Fruit fly (Drosophila melanogaster) whole organism, prepupa: ENCODE data around the gene CG15461.

ENCODE experiments used
- Blimp-1 ChIP-seq: fragments of 200-800 bp; sonication (Bioruptor generic); optimal IDR thresholded peaks from 3 replicates; lab custom pipeline; 2017; ENCODE audit warnings: missing biosample characterization, missing genetic modification characterization, mild to moderate bottlenecking, moderate library complexity, missing genetic modification reagents
- CG10631 ChIP-seq: fragments of 200-800 bp; sonication (Bioruptor generic); optimal IDR thresholded peaks from 2 replicates; lab custom pipeline; 2016; ENCODE audit warnings: missing biosample characterization, missing genetic modification characterization
- CG10669 ChIP-seq: fragments of 200-800 bp; sonication (Bioruptor generic); optimal IDR thresholded peaks from 3 replicates; lab custom pipeline; 2018; ENCODE audit warnings: missing biosample characterization, mild to moderate bottlenecking, missing genetic modification characterization, moderate library complexity
- CG11294 ChIP-seq: fragments of 200-800 bp; sonication (Bioruptor generic); IDR thresholded peaks from 2 replicates; pipeline ENCODE4 v1.3.6; 2022; ENCODE audit warnings: missing biosample characterization, missing genetic modification characterization
- CG11762 ChIP-seq: fragments of 200-800 bp; sonication (Bioruptor generic); optimal IDR thresholded peaks from 3 replicates; lab custom pipeline; 2016; ENCODE audit warnings: missing biosample characterization, missing genetic modification characterization; ENCODE audit not compliant: insufficient read depth
- CG11902 ChIP-seq: fragments of 200-800 bp; sonication (Bioruptor generic); optimal IDR thresholded peaks from 3 replicates; lab custom pipeline; 2016; ENCODE audit warnings: missing biosample characterization, missing genetic modification characterization
- CG15336 ChIP-seq: fragments of 200-800 bp; sonication (Bioruptor generic); IDR thresholded peaks from 2 replicates; pipeline ENCODE4 v1.3.6; 2022; ENCODE audit warnings: missing biosample characterization, missing genetic modification characterization
- CG31627 ChIP-seq: fragments of 200-800 bp; sonication (Bioruptor generic); optimal IDR thresholded peaks from 3 replicates; lab custom pipeline; 2016; ENCODE audit warnings: missing biosample characterization, missing genetic modification characterization
- CG32006 ChIP-seq: fragments of 200-800 bp; sonication (Bioruptor generic); optimal IDR thresholded peaks from 3 replicates; lab custom pipeline; 2017; ENCODE audit warnings: missing biosample characterization, mild to moderate bottlenecking, missing genetic modification characterization
- CG34406 ChIP-seq: fragments of 200-800 bp; sonication (Bioruptor generic); optimal IDR thresholded peaks from 3 replicates; lab custom pipeline; 2016; ENCODE audit warnings: missing biosample characterization, missing genetic modification characterization
- CG4318 ChIP-seq: fragments of 200-800 bp; sonication (Bioruptor generic); optimal IDR thresholded peaks from 3 replicates; lab custom pipeline; 2017; ENCODE audit warnings: missing biosample characterization, mild to moderate bottlenecking, missing genetic modification characterization
- CG6163 ChIP-seq: fragments of 200-800 bp; sonication (Bioruptor generic); IDR thresholded peaks from 3 replicates; pipeline ENCODE4 v1.3.6; 2022; ENCODE audit warnings: missing biosample characterization, missing genetic modification characterization
- CG6808 ChIP-seq: fragments of 200-800 bp; sonication (Bioruptor generic); optimal IDR thresholded peaks from 3 replicates; lab custom pipeline; 2017; ENCODE audit warnings: missing biosample characterization, missing genetic modification characterization, mild to moderate bottlenecking, moderate library complexity, missing genetic modification reagents
- CG8119 ChIP-seq: fragments of 200-800 bp; sonication (Bioruptor generic); IDR thresholded peaks from 3 replicates; pipeline ENCODE4 v1.3.6; 2022; ENCODE audit warnings: missing biosample characterization, missing genetic modification characterization
- CG8632 ChIP-seq: fragments of 200-800 bp; sonication (Bioruptor generic); optimal IDR thresholded peaks from 3 replicates; lab custom pipeline; 2016; ENCODE audit warnings: missing biosample characterization, missing genetic modification characterization
- CG9139 ChIP-seq: fragments of 200-800 bp; sonication (Bioruptor generic); optimal IDR thresholded peaks from 3 replicates; lab custom pipeline; 2017; ENCODE audit warnings: missing biosample characterization, mild to moderate bottlenecking, missing genetic modification characterization
- Eip78C ChIP-seq: fragments of 200-800 bp; sonication (Bioruptor generic); peaks from one replicate; lab custom pipeline; 2016; ENCODE audit warnings: missing biosample characterization, missing genetic modification characterization
- Ets96B ChIP-seq: fragments of 200-800 bp; optimal IDR thresholded peaks from 2 replicates; lab custom pipeline; 2019; ENCODE audit warnings: missing biosample characterization, mild to moderate bottlenecking, missing genetic modification characterization, moderate library complexity
- Gug ChIP-seq: fragments of 200-800 bp; sonication (Bioruptor generic); IDR thresholded peaks from 2 replicates; pipeline ENCODE4 v1.3.6; 2022; ENCODE audit warnings: missing biosample characterization, missing genetic modification characterization
- Hr4 ChIP-seq: fragments of 200-800 bp; sonication (Bioruptor generic); optimal IDR thresholded peaks from 3 replicates; lab custom pipeline; 2016; ENCODE audit warnings: missing biosample characterization, missing genetic modification characterization
- Lpt ChIP-seq: fragments of 200-800 bp; sonication (Bioruptor generic); optimal IDR thresholded peaks from 3 replicates; lab custom pipeline; 2016; ENCODE audit warnings: missing biosample characterization, missing genetic modification characterization
- Met ChIP-seq: fragments of 200-800 bp; sonication (Bioruptor generic); optimal IDR thresholded peaks from 3 replicates; lab custom pipeline; 2016; ENCODE audit warnings: missing biosample characterization, missing genetic modification characterization
- Smox ChIP-seq: fragments of 200-800 bp; sonication (Bioruptor generic); optimal IDR thresholded peaks from 3 replicates; lab custom pipeline; 2016; ENCODE audit warnings: missing biosample characterization, missing genetic modification characterization
- Sox102F ChIP-seq: fragments of 200-800 bp; sonication (Bioruptor generic); optimal IDR thresholded peaks from 2 replicates; lab custom pipeline; 2016; ENCODE audit warnings: missing biosample characterization, mild to moderate bottlenecking, missing genetic modification characterization
- Sox14 ChIP-seq: fragments of 200-800 bp; sonication (Bioruptor generic); optimal IDR thresholded peaks from 3 replicates; lab custom pipeline; 2016; ENCODE audit warnings: missing biosample characterization, missing genetic modification characterization
- Sox15 ChIP-seq: fragments of 200-800 bp; sonication (Bioruptor generic); optimal IDR thresholded peaks from 3 replicates; lab custom pipeline; 2016; ENCODE audit warnings: missing biosample characterization, missing genetic modification characterization
- achi ChIP-seq: fragments of 200-800 bp; sonication (Bioruptor generic); optimal IDR thresholded peaks from 3 replicates; lab custom pipeline; 2016; ENCODE audit warnings: missing biosample characterization, missing genetic modification characterization
- acj6 ChIP-seq: fragments of 200-800 bp; sonication (Bioruptor generic); optimal IDR thresholded peaks from 3 replicates; lab custom pipeline; 2016; ENCODE audit warnings: missing biosample characterization, missing genetic modification characterization
- dac ChIP-seq: fragments of 200-800 bp; sonication (Bioruptor generic); optimal IDR thresholded peaks from 2 replicates; lab custom pipeline; 2017; ENCODE audit warnings: missing biosample characterization, mild to moderate bottlenecking, missing genetic modification characterization
- dsx ChIP-seq: fragments of 200-800 bp; optimal IDR thresholded peaks from 3 replicates; lab custom pipeline; 2019; ENCODE audit warnings: missing biosample characterization, mild to moderate bottlenecking, missing genetic modification characterization, moderate library complexity; ENCODE audit not compliant: poor library complexity, severe bottlenecking
- eg ChIP-seq: fragments of 200-800 bp; sonication (Bioruptor generic); IDR thresholded peaks from 3 replicates; pipeline ENCODE4 v1.3.6; 2022; ENCODE audit warnings: missing biosample characterization, missing genetic modification characterization
- esn ChIP-seq: fragments of 200-800 bp; sonication (Bioruptor generic); optimal IDR thresholded peaks from 2 replicates; lab custom pipeline; 2016; ENCODE audit warnings: missing biosample characterization, mild to moderate bottlenecking, missing genetic modification characterization, moderate library complexity
- fd59A ChIP-seq: fragments of 200-800 bp; sonication (Bioruptor generic); optimal IDR thresholded peaks from 2 replicates; lab custom pipeline; 2017; ENCODE audit warnings: missing biosample characterization, mild to moderate bottlenecking, missing genetic modification characterization, missing genetic modification reagents
- fd85E ChIP-seq: fragments of 200-800 bp; sonication (Bioruptor generic); optimal IDR thresholded peaks from 3 replicates; lab custom pipeline; 2016; ENCODE audit warnings: missing biosample characterization, missing genetic modification characterization
- fkh ChIP-seq: fragments of 200-800 bp; sonication (Bioruptor generic); optimal IDR thresholded peaks from 3 replicates; lab custom pipeline; 2017; ENCODE audit warnings: missing biosample characterization, mild to moderate bottlenecking, missing genetic modification characterization, moderate library complexity
- lz ChIP-seq: fragments of 200-800 bp; sonication (Bioruptor generic); optimal IDR thresholded peaks from 3 replicates; lab custom pipeline; 2016; ENCODE audit warnings: missing biosample characterization, missing genetic modification characterization
- net ChIP-seq: fragments of 200-800 bp; sonication (Bioruptor generic); optimal IDR thresholded peaks from 3 replicates; lab custom pipeline; 2016; ENCODE audit warnings: missing biosample characterization, missing genetic modification characterization
- spab ChIP-seq: fragments of 200-800 bp; sonication (Bioruptor generic); optimal IDR thresholded peaks from 2 replicates; lab custom pipeline; 2017; ENCODE audit warnings: missing biosample characterization, mild to moderate bottlenecking, missing genetic modification characterization, missing genetic modification reagents
- ss ChIP-seq, 2 experiments: fragments of 200-800 bp; sonication (Bioruptor generic); optimal IDR thresholded peaks; 2 replicates in 1 of 2; 3 replicates in 1 of 2; lab custom pipeline; 2017 to 2018; ENCODE audit warnings: mild to moderate bottlenecking in 2 of 2, missing biosample characterization in 2 of 2, missing genetic modification characterization in 2 of 2, moderate library complexity in 1 of 2
- svp ChIP-seq: fragments of 200-800 bp; sonication (Bioruptor generic); peaks from one replicate; lab custom pipeline; 2016; ENCODE audit warnings: missing biosample characterization, missing genetic modification characterization
- topi ChIP-seq: fragments of 200-800 bp; sonication (Bioruptor generic); optimal IDR thresholded peaks from 3 replicates; lab custom pipeline; 2016; ENCODE audit warnings: missing biosample characterization, missing genetic modification characterization
- vri ChIP-seq: fragments of 200-800 bp; sonication (Bioruptor generic); optimal IDR thresholded peaks from 3 replicates; lab custom pipeline; 2016; ENCODE audit warnings: missing biosample characterization, mild to moderate bottlenecking, missing genetic modification characterization

Gene CG15461

DNA sequence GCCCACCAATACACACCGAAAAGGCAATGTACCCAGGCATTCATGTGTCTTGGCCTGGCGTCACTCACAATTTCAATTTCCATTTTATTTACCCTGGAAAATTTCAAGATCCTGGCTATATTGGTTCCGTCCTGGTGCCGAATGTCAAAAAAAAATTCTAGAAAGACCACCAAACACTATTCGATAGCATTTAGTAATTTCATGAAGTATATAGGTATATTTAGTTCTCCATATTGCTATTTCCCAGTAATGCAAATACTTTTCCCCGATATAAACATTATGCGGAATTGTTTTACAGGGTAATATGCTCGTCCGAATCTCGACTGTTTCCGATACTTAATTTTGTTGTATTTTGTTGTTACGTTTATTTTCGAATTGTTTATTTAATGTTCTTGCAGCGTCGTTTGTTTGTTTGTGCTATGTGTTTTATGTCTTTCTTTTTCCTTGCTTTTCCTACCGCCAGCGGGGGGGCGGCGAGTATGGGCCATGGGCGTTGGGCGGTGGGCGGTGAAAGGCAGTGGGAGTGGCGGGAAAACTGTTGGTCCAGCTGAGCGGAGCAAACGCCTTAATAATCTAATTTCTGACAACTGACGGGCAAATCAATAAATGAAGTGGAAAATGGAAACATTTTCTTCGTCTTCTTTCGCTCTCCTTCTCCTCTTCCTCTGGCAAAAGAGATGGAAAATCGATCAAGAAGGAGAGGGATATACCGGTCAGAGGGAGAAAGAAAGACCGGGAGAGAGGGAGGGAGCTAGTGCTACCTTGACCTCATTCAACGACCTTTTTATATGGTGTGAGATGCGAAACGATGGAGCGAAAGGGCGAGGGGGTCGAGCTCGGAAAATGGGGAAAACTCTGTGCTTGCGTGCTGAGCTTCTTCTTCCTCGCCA is 10.0 kb downstream of the CG15461 start (continued):
- TF ChIP-seq CG4318 (GFP tag; lab: Kevin White, UChicago), result peak; percentile 5
- peak; percentile 67 for TF ChIP-seq CG32006 (GFP tag; lab: Kevin White, UChicago)
- peak; percentile 57 for TF ChIP-seq Smox
- peak; percentile 68 for TF ChIP-seq CG31627
- peak; percentile 14 for TF ChIP-seq dsx (GFP tag; lab: Kevin White, UChicago)
- TF ChIP-seq fd59A (GFP tag; lab: Kevin White, UChicago), result no peak
- TF ChIP-seq CG34406, result peak; percentile 57
- peak; percentile 72 for TF ChIP-seq Met
- TF ChIP-seq Sox102F (GFP tag; lab: Kevin White, UChicago), result peak; percentile 65
- TF ChIP-seq lz, result peak; percentile 64
- peak; percentile 81 for TF ChIP-seq svp (GFP tag; lab: Kevin White, UChicago)
- TF ChIP-seq CG8119 (GFP tag; lab: Robert Waterston, UW), result peak; percentile 59
- TF ChIP-seq Eip78C (GFP tag; lab: Kevin White, UChicago), result peak; percentile 85
- TF ChIP-seq esn, result peak; percentile 67
- TF ChIP-seq Sox14 (GFP tag; lab: Kevin White, UChicago), result peak; percentile 46

DNA sequence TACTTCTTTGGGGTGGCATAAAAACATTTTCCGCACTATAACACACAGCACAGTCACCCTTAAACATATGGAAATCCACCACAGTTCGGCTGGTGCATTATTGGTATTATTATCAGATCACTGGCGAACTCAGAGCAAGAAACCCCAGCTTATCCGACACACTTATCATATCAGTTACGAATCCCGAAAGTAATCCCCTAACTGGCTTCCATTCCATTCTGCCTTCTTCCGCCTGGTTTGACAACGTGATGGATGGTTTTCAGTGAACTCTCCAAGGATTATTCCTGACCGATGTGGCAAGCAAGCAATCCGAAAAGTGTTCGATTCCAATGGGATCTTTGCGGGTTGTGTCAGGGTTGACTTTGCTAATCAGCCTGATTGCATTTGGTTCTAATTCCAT is 13.0 kb downstream of the CG15461 start:
- TF ChIP-seq Sox14 (GFP tag; lab: Kevin White, UChicago) (no peak), achi (GFP tag; lab: Kevin White, UChicago) (no peak), svp (GFP tag; lab: Kevin White, UChicago) (no peak), Hr4 (GFP tag; lab: Kevin White, UChicago) (no peak), CG15336 (GFP tag; lab: Robert Waterston, UW) (no peak), vri (GFP tag; lab: Kevin White, UChicago) (no peak), CG32006 (GFP tag; lab: Kevin White, UChicago) (no peak), CG6808 (GFP tag; lab: Kevin White, UChicago) (no peak), CG4318 (GFP tag; lab: Kevin White, UChicago) (no peak), CG11294 (GFP tag; lab: Robert Waterston, UW) (no peak), CG9139 (no peak), acj6 (GFP tag; lab: Kevin White, UChicago) (no peak), Ets96B (tag; lab: Kevin White, UChicago) (no peak), CG10631 (no peak), dac (no peak)

DNA sequence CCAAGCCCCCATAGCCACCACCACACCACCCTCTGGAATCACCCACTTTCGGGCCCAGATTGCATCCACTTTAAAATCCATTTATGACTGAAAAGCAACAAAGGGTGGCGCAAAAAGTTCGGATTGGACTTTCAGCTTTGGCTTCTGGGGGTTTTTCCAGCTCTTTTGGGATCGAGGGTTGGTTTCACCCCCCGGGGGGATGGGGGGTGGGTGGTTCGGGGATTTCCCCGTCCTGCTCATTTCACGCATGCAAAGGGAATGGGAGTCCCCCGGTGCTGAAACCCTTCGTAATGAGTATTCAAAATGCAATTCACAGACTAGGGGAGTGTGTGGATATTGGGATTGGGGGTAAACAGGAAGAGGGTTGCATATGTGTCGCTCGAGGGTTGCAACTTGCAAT is 13.8 kb downstream of the CG15461 start:
- TF ChIP-seq Blimp-1 (GFP tag; lab: Kevin White, UChicago) (no peak), fd59A (GFP tag; lab: Kevin White, UChicago) (no peak), CG6808 (GFP tag; lab: Kevin White, UChicago) (no peak), net (GFP tag; lab: Kevin White, UChicago) (no peak), fd85E (GFP tag; lab: Kevin White, UChicago) (no peak), fkh (GFP tag; lab: Kevin White, UChicago) (no peak), CG11762 (GFP tag; lab: Kevin White, UChicago) (no peak), esn (no peak), Sox15 (GFP tag; lab: Kevin White, UChicago) (no peak), dac (no peak), Sox102F (GFP tag; lab: Kevin White, UChicago) (no peak), vri (GFP tag; lab: Kevin White, UChicago) (no peak), topi (GFP tag; lab: Kevin White, UChicago) (no peak)

DNA sequence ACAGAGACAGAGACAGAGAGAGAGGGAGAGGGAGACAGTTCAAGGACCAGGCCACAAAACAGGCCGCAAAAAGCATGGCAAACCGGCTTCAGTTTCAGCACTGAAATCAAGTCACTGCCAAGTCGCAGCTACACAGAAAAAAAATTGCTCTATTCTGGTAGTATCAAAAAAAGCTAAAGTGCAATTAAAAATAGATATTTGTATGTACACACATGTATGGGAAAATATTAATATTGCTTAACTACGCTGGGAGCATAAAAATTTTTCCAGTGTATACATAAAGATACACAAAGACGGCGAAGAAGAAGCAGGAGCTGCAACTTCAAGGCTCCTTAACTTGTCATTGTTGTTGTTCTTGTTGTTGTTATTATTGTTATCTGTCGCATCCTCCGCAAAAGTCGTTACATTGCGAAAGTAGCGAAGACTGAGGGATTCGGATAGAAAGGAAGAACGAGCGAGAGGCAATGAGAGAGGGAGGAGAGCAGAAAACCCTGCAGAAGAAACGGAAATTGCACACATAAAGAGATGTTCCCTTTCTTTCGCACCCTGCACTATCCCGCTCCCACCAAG is 15.1 kb downstream of the CG15461 start:
- TF ChIP-seq CG10669 (GFP tag; lab: Kevin White, UChicago) (peak; percentile 86), net (GFP tag; lab: Kevin White, UChicago) (peak; percentile 91), eg (GFP tag; lab: Robert Waterston, UW) (peak; percentile 93), CG8632 (peak; percentile 95), svp (GFP tag; lab: Kevin White, UChicago) (peak; percentile 98), CG32006 (GFP tag; lab: Kevin White, UChicago) (peak; percentile 94), spab (GFP tag; lab: Kevin White, UChicago) (peak; percentile 69), dsx (GFP tag; lab: Kevin White, UChicago) (peak; percentile 95), CG11902 (GFP tag; lab: Kevin White, UChicago) (peak; percentile 60), ss (GFP tag; optimal IDR thresholded peaks at IDR 0.05; lab: Kevin White, UChicago) (peak; percentile 92 to 96), fkh (GFP tag; lab: Kevin White, UChicago) (no peak), Gug (peak; percentile 92), CG6163 (GFP tag; lab: Robert Waterston, UW) (peak; percentile 95), Lpt (GFP tag; lab: Kevin White, UChicago) (peak; percentile 93), Sox102F (GFP tag; lab: Kevin White, UChicago) (peak; percentile 96), Smox (peak; percentile 96), Eip78C (GFP tag; lab: Kevin White, UChicago) (peak; percentile 99), topi (GFP tag; lab: Kevin White, UChicago) (peak; percentile 93)
